Fruit fly (Drosophila melanogaster) whole organism, embryonic: Measurements from ENCODE around the gene Helz.
A peak's percentile ranks its signal among the peaks of the same experiment; 100 is the strongest.

Experiments used
- CG11085 ChIP-seq: fragments of 200-800 bp; sonication (Bioruptor generic); IDR thresholded peaks from 2 replicates; pipeline ENCODE4 v1.3.6; 2022; ENCODE audit warnings: missing biosample characterization, missing genetic modification characterization
- CG12299 ChIP-seq: fragments of 200-800 bp; sonication (Bioruptor generic); optimal IDR thresholded peaks from 2 replicates; lab custom pipeline; 2018; ENCODE audit warnings: missing biosample characterization, mild to moderate bottlenecking, missing genetic modification characterization
- CG12391 ChIP-seq: fragments of 200-800 bp; sonication (Bioruptor generic); optimal IDR thresholded peaks from 3 replicates; lab custom pipeline; 2018; ENCODE audit warnings: missing biosample characterization, mild to moderate bottlenecking, missing genetic modification characterization, moderate library complexity
- CG13624 ChIP-seq: fragments of 200-800 bp; sonication (Bioruptor generic); optimal IDR thresholded peaks from 2 replicates; lab custom pipeline; 2016; ENCODE audit warnings: missing biosample characterization, missing genetic modification characterization
- CG15479 ChIP-seq: fragments of 200-800 bp; sonication (Bioruptor generic); optimal IDR thresholded peaks from 3 replicates; lab custom pipeline; 2019; ENCODE audit warnings: missing biosample characterization, mild to moderate bottlenecking, missing genetic modification characterization, moderate library complexity
- CG15601 ChIP-seq: fragments of 200-800 bp; sonication (Bioruptor generic); optimal IDR thresholded peaks from 3 replicates; lab custom pipeline; 2019; ENCODE audit warnings: missing biosample characterization, mild to moderate bottlenecking, missing genetic modification characterization, moderate library complexity
- CG17912 ChIP-seq: fragments of 200-800 bp; sonication (Bioruptor generic); optimal IDR thresholded peaks from 2 replicates; lab custom pipeline; 2018; ENCODE audit warnings: missing biosample characterization, mild to moderate bottlenecking, missing genetic modification characterization
- CG2875 ChIP-seq: fragments of 200-800 bp; sonication (Bioruptor generic); optimal IDR thresholded peaks from 2 replicates; lab custom pipeline; 2017; ENCODE audit warnings: missing biosample characterization, mild to moderate bottlenecking, missing genetic modification characterization, missing genetic modification reagents
- CG31224 ChIP-seq: fragments of 200-800 bp; sonication (Bioruptor generic); IDR thresholded peaks from 2 replicates; pipeline ENCODE4 v1.3.6; 2022; ENCODE audit warnings: missing biosample characterization, missing genetic modification characterization
- CG3163 ChIP-seq: fragments of 200-800 bp; sonication (Bioruptor generic); optimal IDR thresholded peaks from 3 replicates; lab custom pipeline; 2016; ENCODE audit warnings: missing biosample characterization, missing genetic modification characterization
- CG4820 ChIP-seq: fragments of 200-800 bp; sonication (Bioruptor generic); optimal IDR thresholded peaks from 3 replicates; lab custom pipeline; 2016; ENCODE audit warnings: missing biosample characterization, missing genetic modification characterization
- CG9215 ChIP-seq: fragments of 200-800 bp; sonication (Bioruptor generic); IDR thresholded peaks from 2 replicates; pipeline ENCODE4 v1.3.6; 2022; ENCODE audit warnings: missing biosample characterization, missing genetic modification characterization
- CG9932 ChIP-seq: fragments of 200-800 bp; sonication (Bioruptor generic); IDR thresholded peaks from 2 replicates; pipeline ENCODE4 v1.3.6; 2022; ENCODE audit warnings: missing biosample characterization, missing genetic modification characterization
- CHES-1-like ChIP-seq: fragments of 200-800 bp; sonication (Bioruptor generic); optimal IDR thresholded peaks from 2 replicates; lab custom pipeline; 2016; ENCODE audit warnings: missing biosample characterization, missing genetic modification characterization
- Dbx ChIP-seq: fragments of 200-800 bp; sonication (Bioruptor generic); IDR thresholded peaks from 3 replicates; pipeline ENCODE4 v1.3.6; 2022; ENCODE audit warnings: missing biosample characterization, missing genetic modification characterization
- Drgx ChIP-seq: fragments of 200-800 bp; sonication (Bioruptor generic); IDR thresholded peaks from 2 replicates; pipeline ENCODE4 v1.3.6; 2022; ENCODE audit warnings: missing biosample characterization, missing genetic modification characterization
- Elba2 ChIP-seq: fragments of 200-800 bp; sonication (Bioruptor generic); optimal IDR thresholded peaks from 3 replicates; lab custom pipeline; 2016; ENCODE audit warnings: missing biosample characterization, missing genetic modification characterization
- Ets97D ChIP-seq: fragments of 200-800 bp; sonication (Bioruptor generic); optimal IDR thresholded peaks from 3 replicates; lab custom pipeline; 2016; ENCODE audit warnings: missing biosample characterization, missing genetic modification characterization
- Hr78 ChIP-seq, 2 experiments: fragments of 200-800 bp in 1 of 2; fragments of >200 bp in 1 of 2; sonication (Bioruptor generic) in 1 of 2; optimal IDR thresholded peaks; 2 replicates each; lab custom pipeline; 2017 to 2019; ENCODE audit warnings: missing biosample characterization in 2 of 2, missing genetic modification characterization in 2 of 2, mild to moderate bottlenecking in 1 of 2, moderate library complexity in 1 of 2
- Lhr ChIP-seq: fragments of 200-800 bp; sonication (Bioruptor generic); optimal IDR thresholded peaks from 3 replicates; lab custom pipeline; 2017; ENCODE audit warnings: mild to moderate bottlenecking, missing biosample characterization, missing genetic modification reagents, missing genetic modification characterization
- Lpt ChIP-seq: fragments of >200 bp; optimal IDR thresholded peaks from 2 replicates; lab custom pipeline; 2018; ENCODE audit warnings: missing biosample characterization, missing genetic modification characterization
- NFAT ChIP-seq: fragments of 200-800 bp; sonication (Bioruptor generic); IDR thresholded peaks from 2 replicates; pipeline ENCODE4 v1.3.6; 2022; ENCODE audit warnings: missing biosample characterization, missing genetic modification characterization
- Nf-YB ChIP-seq: fragments of 200-800 bp; sonication (Bioruptor generic); optimal IDR thresholded peaks from 3 replicates; lab custom pipeline; 2019; ENCODE audit warnings: missing biosample characterization, mild to moderate bottlenecking, missing genetic modification characterization, moderate library complexity
- Nf-YC ChIP-seq: fragments of 200-800 bp; optimal IDR thresholded peaks from 3 replicates; lab custom pipeline; 2019; ENCODE audit warnings: missing biosample characterization, mild to moderate bottlenecking, missing genetic modification characterization, moderate library complexity
- Optix ChIP-seq: fragments of 200-800 bp; sonication (Bioruptor generic); IDR thresholded peaks from 3 replicates; pipeline ENCODE4 v1.3.6; 2022; ENCODE audit warnings: missing biosample characterization, missing genetic modification characterization
- Poxn ChIP-seq: fragments of 200-800 bp; sonication (Bioruptor generic); IDR thresholded peaks from 2 replicates; pipeline ENCODE4 v1.3.6; 2022; ENCODE audit warnings: missing biosample characterization, missing genetic modification characterization
- Rfx ChIP-seq: fragments of 200-800 bp; sonication (Bioruptor generic); IDR thresholded peaks from 2 replicates; pipeline ENCODE4 v1.3.6; 2022; ENCODE audit warnings: missing biosample characterization, missing genetic modification characterization
- Scr ChIP-seq: fragments of 200-800 bp; sonication (Bioruptor generic); IDR thresholded peaks from 2 replicates; pipeline ENCODE4 v1.3.6; 2022; ENCODE audit warnings: missing biosample characterization, missing genetic modification characterization; ENCODE audit not compliant: partially characterized antibody
- Stat92E ChIP-seq, 3 experiments: fragments of >200 bp in 2 of 3; fragments of 200-800 bp in 1 of 3; sonication (Bioruptor generic) in 1 of 3; optimal IDR thresholded peaks; 2 replicates each; lab custom pipeline; 2017 to 2019; ENCODE audit warnings: missing biosample characterization in 3 of 3, missing genetic modification characterization in 3 of 3, mild to moderate bottlenecking in 1 of 3, moderate library complexity in 1 of 3
- Trl ChIP-seq, 3 experiments: fragments of >200 bp in 2 of 3; fragments of 200-800 bp in 1 of 3; sonication (Bioruptor generic) in 1 of 3; optimal IDR thresholded peaks; 2 replicates in 1 of 3; 3 replicates in 2 of 3; lab custom pipeline; 2016 to 2017; ENCODE audit warnings: missing biosample characterization in 1 of 3, missing genetic modification characterization in 1 of 3
- al ChIP-seq: fragments of 200-800 bp; sonication (Bioruptor generic); IDR thresholded peaks from 2 replicates; pipeline ENCODE4 v1.3.6; 2022; ENCODE audit warnings: missing biosample characterization, missing genetic modification characterization
- bigmax ChIP-seq: fragments of 200-800 bp; sonication (Bioruptor generic); optimal IDR thresholded peaks from 2 replicates; lab custom pipeline; 2018; ENCODE audit warnings: missing biosample characterization, mild to moderate bottlenecking, missing genetic modification characterization
- btn ChIP-seq: fragments of 200-800 bp; sonication (Bioruptor generic); optimal IDR thresholded peaks from 2 replicates; lab custom pipeline; 2016; ENCODE audit warnings: missing biosample characterization, missing genetic modification characterization
- dmrt99B ChIP-seq: fragments of 200-800 bp; sonication (Bioruptor generic); optimal IDR thresholded peaks from 2 replicates; lab custom pipeline; 2018; ENCODE audit warnings: missing biosample characterization, mild to moderate bottlenecking, missing genetic modification characterization, moderate library complexity
- gce ChIP-seq: fragments of 200-800 bp; sonication (Bioruptor generic); IDR thresholded peaks from 3 replicates; pipeline ENCODE4 v1.3.6; 2022; ENCODE audit warnings: missing biosample characterization, missing genetic modification characterization
- grn ChIP-seq: fragments of 200-800 bp; sonication (Bioruptor generic); optimal IDR thresholded peaks from 3 replicates; lab custom pipeline; 2017; ENCODE audit warnings: missing biosample characterization, missing genetic modification characterization
- hth ChIP-seq: fragments of >200 bp; optimal IDR thresholded peaks from 2 replicates; lab custom pipeline; 2017; ENCODE audit warnings: inconsistent platforms
- onecut ChIP-seq: fragments of 200-800 bp; sonication (Bioruptor generic); IDR thresholded peaks from 2 replicates; pipeline ENCODE4 v1.3.6; 2022; ENCODE audit warnings: missing biosample characterization, missing genetic modification characterization
- pan ChIP-seq, 4 experiments: fragments of >200 bp in 3 of 4; fragments of 200-800 bp in 1 of 4; sonication (Bioruptor generic) in 1 of 4; optimal IDR thresholded peaks in 3 of 4; IDR thresholded peaks in 1 of 4; 2 replicates each; pipeline versions ENCODE4 v1.3.6 to Lab custom; 2017 to 2022; ENCODE audit warnings: missing biosample characterization in 2 of 4, missing genetic modification characterization in 2 of 4, mixed read lengths in 1 of 4
- psq ChIP-seq: fragments of 200-800 bp; sonication (Bioruptor generic); optimal IDR thresholded peaks from 2 replicates; lab custom pipeline; 2017; ENCODE audit warnings: missing biosample characterization, missing genetic modification characterization
- sens-2 ChIP-seq: fragments of 200-800 bp; sonication (Bioruptor generic); IDR thresholded peaks from 2 replicates; pipeline ENCODE4 v1.3.6; 2022; ENCODE audit warnings: missing biosample characterization, missing genetic modification characterization
- seq ChIP-seq: fragments of 200-800 bp; sonication (Bioruptor generic); IDR thresholded peaks from 2 replicates; pipeline ENCODE4 v1.3.6; 2022; ENCODE audit warnings: missing biosample characterization, missing genetic modification characterization
- slbo ChIP-seq: fragments of 200-800 bp; sonication (Bioruptor generic); IDR thresholded peaks from 2 replicates; pipeline ENCODE4 v1.3.6; 2022; ENCODE audit warnings: missing biosample characterization, missing genetic modification characterization
- so ChIP-seq: fragments of 200-800 bp; sonication (Bioruptor generic); IDR thresholded peaks from 3 replicates; pipeline ENCODE4 v1.3.6; 2022; ENCODE audit warnings: missing biosample characterization, missing genetic modification characterization
- tin ChIP-seq: fragments of 200-800 bp; sonication (Bioruptor generic); optimal IDR thresholded peaks from 3 replicates; lab custom pipeline; 2016; ENCODE audit warnings: missing biosample characterization, missing genetic modification characterization
- vfl ChIP-seq: fragments of 200-800 bp; sonication (Bioruptor generic); optimal IDR thresholded peaks from 2 replicates; lab custom pipeline; 2016; ENCODE audit warnings: missing biosample characterization, missing genetic modification characterization
- yki ChIP-seq: fragments of >200 bp; optimal IDR thresholded peaks from 3 replicates; lab custom pipeline; 2018
- zen2 ChIP-seq: fragments of 200-800 bp; sonication (Bioruptor generic); IDR thresholded peaks from 3 replicates; pipeline ENCODE4 v1.3.6; 2022; ENCODE audit warnings: missing biosample characterization, missing genetic modification characterization; ENCODE audit not compliant: partially characterized antibody

Gene Helz

DNA sequence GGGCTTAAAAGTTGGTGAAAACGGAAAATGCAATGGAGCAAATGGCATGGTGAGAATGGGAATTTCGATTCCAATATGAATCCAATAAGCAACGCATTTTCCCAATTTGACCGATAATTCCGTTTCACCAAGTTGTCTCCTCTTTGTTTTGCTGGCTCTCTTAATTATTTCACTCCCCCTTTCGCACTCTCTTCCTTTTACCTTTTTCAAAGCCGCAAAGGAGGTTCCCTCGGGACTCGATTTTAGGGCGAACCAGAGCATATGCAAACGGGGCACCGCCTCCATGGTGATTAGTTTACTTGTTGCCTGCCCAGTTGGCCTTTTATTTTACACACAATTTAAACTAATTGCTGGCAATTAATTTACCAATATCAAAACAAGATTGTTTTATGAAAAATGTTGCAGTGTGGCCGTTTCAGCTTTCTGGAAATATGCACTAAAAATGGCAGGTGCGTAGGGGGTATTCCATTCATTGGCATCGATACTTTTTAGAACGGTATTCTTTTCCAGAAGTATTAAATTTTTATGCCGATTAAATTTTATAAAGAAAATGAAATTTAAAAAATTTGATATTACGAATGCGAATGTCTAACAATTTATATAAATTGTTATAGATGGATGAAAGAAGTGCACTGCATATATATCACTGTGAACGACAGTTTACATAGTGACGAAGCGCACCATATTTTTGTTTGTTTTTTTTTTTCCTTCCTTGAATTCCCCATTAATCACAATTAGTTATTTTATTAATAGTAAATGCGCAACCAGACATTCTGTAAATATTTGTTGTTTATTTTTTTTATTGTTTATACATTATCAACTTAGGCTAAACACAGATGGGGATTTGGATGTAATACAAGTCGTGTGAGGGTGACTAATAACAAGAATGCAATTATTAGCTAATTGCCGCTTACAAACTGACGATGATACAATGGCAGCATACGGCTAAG is 13.7 kb upstream of the Helz start, which contains the start of gene mop (continued):
- TF ChIP-seq CG3163 (peak; percentile 97), CG17912 (GFP tag; lab: Kevin White, UChicago) (no peak), Lpt (no peak), CG12391 (peak; percentile 60), Stat92E (GFP tag; optimal IDR thresholded peaks at IDR 0.05; lab: Kevin White, UChicago) (peak in 1 of 3 experiments; percentile 62), Rfx (GFP tag; lab: Robert Waterston, UW) (peak; percentile 81), vfl (GFP tag; lab: Kevin White, UChicago) (no peak), CG11085 (GFP tag; lab: Robert Waterston, UW) (peak; percentile 37; the same call in 1 of the 2 replicates), CHES-1-like (no peak), Dbx (GFP tag; lab: Robert Waterston, UW) (peak; percentile 70; the same call in 2 of the 3 replicates), tin (GFP tag; lab: Kevin White, UChicago) (peak; percentile 45), Hr78 (GFP tag; optimal IDR thresholded peaks at IDR 0.05; lab: Kevin White, UChicago) (no peak), hth (no peak), psq (no peak), Nf-YB (GFP tag; lab: Kevin White, UChicago) (no peak), Lhr (GFP tag; lab: Kevin White, UChicago) (peak; percentile 10), Nf-YC (no peak), Drgx (GFP tag; lab: Robert Waterston, UW) (no peak), Elba2 (GFP tag; lab: Kevin White, UChicago) (peak; percentile 42), Poxn (GFP tag; lab: Robert Waterston, UW) (no peak), Optix (GFP tag; lab: Robert Waterston, UW) (no peak), bigmax (GFP tag; lab: Kevin White, UChicago) (no peak), al (GFP tag; lab: Robert Waterston, UW) (peak; percentile 34; the same call in 1 of the 2 replicates), yki (lab: Kevin White, UChicago) (no peak), slbo (peak; percentile 63), pan (optimal IDR thresholded peaks at IDR 0.05; lab: Kevin White, UChicago) (no peak), pan (GFP tag; optimal IDR thresholded peaks at IDR 0.05 in 1 of 2, IDR thresholded peaks at IDR 0.05 in 1 of 2) (peak in 1 of 2 experiments; percentile 68), CG9215 (GFP tag; lab: Robert Waterston, UW) (peak; percentile 23; the same call in 1 of the 2 replicates), NFAT (GFP tag; lab: Robert Waterston, UW) (peak; percentile 70; the same call in 1 of the 2 replicates), Ets97D (GFP tag; lab: Kevin White, UChicago) (peak; percentile 44), CG12299 (tag; lab: Kevin White, UChicago) (no peak), btn (no peak), CG9932 (GFP tag; lab: Robert Waterston, UW) (peak; percentile 66), so (GFP tag; lab: Robert Waterston, UW) (no peak), CG2875 (no peak), zen2 (GFP tag; lab: Robert Waterston, UW) (no peak; the same call in 2 of the 3 replicates), sens-2 (GFP tag; lab: Robert Waterston, UW) (no peak), CG31224 (GFP tag; lab: Robert Waterston, UW) (peak; percentile 27; the same call in 1 of the 2 replicates), onecut (GFP tag; lab: Robert Waterston, UW) (0 out of 2 replicates have a peak, but pooled peaks have one; percentile 37), dmrt99B (tag; lab: Kevin White, UChicago) (no peak), CG4820 (GFP tag; lab: Kevin White, UChicago) (peak; percentile 16), gce (GFP tag; lab: Robert Waterston, UW) (no peak), Trl (optimal IDR thresholded peaks at IDR 0.05; lab: Kevin White, UChicago) (peak; percentile 57 to 59), Trl (GFP tag; optimal IDR thresholded peaks at IDR 0.05; lab: Kevin White, UChicago) (no peak), seq (GFP tag; lab: Robert Waterston, UW) (peak; percentile 53; the same call in 1 of the 2 replicates), grn (GFP tag; lab: Kevin White, UChicago) (no peak), CG15479 (GFP tag; lab: Kevin White, UChicago) (no peak), CG13624 (GFP tag; lab: Kevin White, UChicago) (no peak), CG15601 (tag; lab: Kevin White, UChicago) (no peak), Scr (GFP tag; lab: Robert Waterston, UW) (peak; percentile 71)
